Fruit fly (Drosophila melanogaster) whole organism: Measurements from ENCODE around the gene CG6418.

Source experiments
- CG8478 ChIP-seq: fragments of >200 bp; optimal IDR thresholded peaks from 2 replicates; lab custom pipeline; 2018; ENCODE audit warnings: inconsistent platforms
- EcR ChIP-seq, 2 experiments: fragments of >200 bp; optimal IDR thresholded peaks; 2 replicates each; lab custom pipeline; 2017; ENCODE audit warnings: missing biosample characterization in 2 of 2, missing genetic modification characterization in 2 of 2, missing genetic modification reagents in 2 of 2
- pan ChIP-seq: fragments of >200 bp; optimal IDR thresholded peaks from 2 replicates; lab custom pipeline; 2017
- psq ChIP-seq: fragments of >200 bp; optimal IDR thresholded peaks from 2 replicates; lab custom pipeline; 2017
- usp ChIP-seq: fragments of >200 bp; optimal IDR thresholded peaks from 2 replicates; lab custom pipeline; 2017; ENCODE audit warnings: missing biosample characterization, missing genetic modification characterization, mixed read lengths

DNA sequence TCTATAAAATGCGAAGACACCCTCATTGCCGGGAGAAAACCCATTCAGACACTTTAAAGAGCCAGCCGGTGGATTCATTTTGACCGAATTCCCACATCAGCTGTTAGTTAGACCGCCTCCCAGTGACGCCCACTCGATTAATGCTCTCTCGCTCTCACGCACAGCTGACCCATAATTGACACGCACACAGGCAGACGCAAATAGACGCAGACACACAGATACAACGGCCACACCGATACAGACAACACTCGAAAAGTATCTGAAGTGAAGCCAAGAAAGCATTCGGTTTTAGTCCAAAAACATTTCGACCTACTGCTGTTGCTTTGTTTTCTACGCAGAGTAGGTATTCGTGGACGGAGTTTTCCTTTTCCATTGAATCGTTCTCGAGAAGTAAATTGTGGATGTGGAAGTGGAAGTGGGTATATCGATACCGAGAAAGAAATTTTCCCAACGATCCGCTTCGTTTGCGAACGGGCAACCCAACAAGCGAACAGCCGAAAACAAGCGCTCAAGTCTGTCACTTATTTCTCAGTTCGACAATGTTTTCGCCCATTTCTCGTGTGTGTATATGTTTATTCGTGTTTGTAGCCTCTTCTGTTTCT is 18.7 kb downstream of the CG6418 start:
- TF ChIP-seq psq (lab: Kevin White, UChicago) (no peak), CG8478 (no peak), EcR (GFP tag; optimal IDR thresholded peaks at IDR 0.05; lab: Kevin White, UChicago) (no peak), usp (GFP tag; lab: Kevin White, UChicago) (no peak), pan (no peak)
